Fruit fly (Drosophila melanogaster) S2 (cell line): Measurements from ENCODE around the gene CG13671.

Experiments
- CG8478 ChIP-seq: fragments of >200 bp; optimal IDR thresholded peaks from 2 replicates; lab custom pipeline; 2018
- CTCF ChIP-seq, 2 experiments: fragments of >200 bp; optimal IDR thresholded peaks; 2 replicates each; lab custom pipeline; 2018

dm6 chr3L:8295227-8295626 is 4.6 kb upstream of the CG13671 start, which contains the start of gene CG7201:
- no peak for TF ChIP-seq CG8478 (lab: Kevin White, UChicago)
- no peak for TF ChIP-seq CTCF (optimal IDR thresholded peaks at IDR 0.05; lab: Kevin White, UChicago)
